Worm (Caenorhabditis elegans) whole organism, late embryonic: Measurements from ENCODE around the gene him-18.

Experiments used
- C08G9.2 ChIP-seq: sonication (generic microtip); optimal IDR thresholded peaks from 2 replicates; lab custom pipeline; 2016; ENCODE audit warnings: mild to moderate bottlenecking, missing genetic modification characterization, moderate library complexity, missing compliant biosample characterization
- K09A11.1 ChIP-seq: sonication (generic microtip); optimal IDR thresholded peaks from 2 replicates; lab custom pipeline; 2017; ENCODE audit warnings: antibody characterized with exemption, mild to moderate bottlenecking, missing genetic modification characterization, missing compliant biosample characterization; ENCODE audit not compliant: insufficient read depth
- ceh-14 ChIP-seq: sonication (generic microtip); optimal IDR thresholded peaks from 2 replicates; lab custom pipeline; 2016; ENCODE audit warnings: missing genotype, missing genetic modification characterization, missing compliant biosample characterization
- che-1 ChIP-seq: sonication (generic microtip); optimal IDR thresholded peaks from 2 replicates; lab custom pipeline; 2016; ENCODE audit warnings: mild to moderate bottlenecking, missing genetic modification characterization, missing compliant biosample characterization
- mec-3 ChIP-seq: sonication (generic microtip); optimal IDR thresholded peaks from 2 replicates; lab custom pipeline; 2016; ENCODE audit warnings: borderline replicate concordance, missing genetic modification characterization, missing compliant biosample characterization
- pqm-1 ChIP-seq: sonication (generic microtip); optimal IDR thresholded peaks from 2 replicates; lab custom pipeline; 2016; ENCODE audit warnings: missing genetic modification characterization, missing compliant biosample characterization
- unc-86 ChIP-seq: sonication (generic microtip); optimal IDR thresholded peaks from 2 replicates; lab custom pipeline; 2016; ENCODE audit warnings: missing genetic modification characterization, missing compliant biosample characterization

DNA sequence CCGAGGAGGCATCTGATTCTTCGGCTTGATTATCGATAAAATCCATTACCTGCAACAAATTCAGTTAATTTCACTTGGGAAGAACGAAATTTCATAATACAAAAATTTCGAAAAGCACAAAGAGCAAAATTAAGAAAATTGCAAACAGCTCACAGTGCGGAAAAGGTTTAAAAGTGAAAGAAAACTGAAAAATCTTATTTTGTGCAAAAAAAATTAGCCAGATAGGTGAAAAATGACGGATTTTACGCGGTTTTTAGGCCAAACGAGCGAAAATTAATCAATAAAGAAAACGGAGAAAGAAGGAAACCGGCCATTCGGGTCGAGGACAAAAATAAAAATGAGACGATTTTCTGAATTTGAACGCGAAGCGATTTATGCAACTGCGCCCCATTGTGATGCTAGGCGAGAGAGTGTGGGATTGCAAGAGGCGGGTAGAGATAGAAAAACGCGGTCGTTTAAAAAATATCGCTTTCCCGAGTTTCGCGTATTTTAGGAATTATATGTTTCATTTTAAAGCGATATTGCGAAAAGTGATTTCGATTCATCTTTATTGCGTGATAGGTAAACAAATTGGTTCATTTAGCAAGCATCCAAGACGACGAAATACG is 5.7 kb upstream of the him-18 start, which contains the start of gene emb-5:
- TF ChIP-seq che-1 (tag; lab: Kevin White, UChicago), result no peak
- no peak for TF ChIP-seq C08G9.2 (tag; lab: Kevin White, UChicago)
- no peak for TF ChIP-seq K09A11.1 (tag; lab: Kevin White, UChicago)
- TF ChIP-seq pqm-1 (tag; lab: Kevin White, UChicago), result no peak
- no peak for TF ChIP-seq ceh-14 (tag; lab: Kevin White, UChicago)
- TF ChIP-seq mec-3, result no peak
- TF ChIP-seq unc-86 (tag; lab: Kevin White, UChicago), result no peak
